Worm (Caenorhabditis elegans) whole organism, L4 larva: Measurements from ENCODE around the gene mmaa-1.

Source experiments
- hif-1 ChIP-seq, 2 experiments: sonication (generic microtip); optimal IDR thresholded peaks; 2 replicates each; lab custom pipeline; 2016 to 2017; ENCODE audit warnings: missing compliant biosample characterization in 2 of 2, missing genetic modification characterization in 2 of 2, missing genetic modification reagents in 2 of 2, missing genotype in 2 of 2, mild to moderate bottlenecking in 1 of 2
- pha-4 ChIP-seq, 2 experiments: fragments of 150-350 bp in 1 of 2; fragments of 200-800 bp in 1 of 2; sonication (Bioruptor generic) in 1 of 2; IDR thresholded peaks in 1 of 2; optimal IDR thresholded peaks in 1 of 2; 2 replicates each; pipeline versions ENCODE4 v1.3.6 to Lab custom; 2014 to 2022; ENCODE audit warnings: missing genetic modification characterization in 2 of 2, missing genetic modification reagents in 2 of 2, missing biosample characterization in 1 of 2, missing compliant biosample characterization in 1 of 2

DNA sequence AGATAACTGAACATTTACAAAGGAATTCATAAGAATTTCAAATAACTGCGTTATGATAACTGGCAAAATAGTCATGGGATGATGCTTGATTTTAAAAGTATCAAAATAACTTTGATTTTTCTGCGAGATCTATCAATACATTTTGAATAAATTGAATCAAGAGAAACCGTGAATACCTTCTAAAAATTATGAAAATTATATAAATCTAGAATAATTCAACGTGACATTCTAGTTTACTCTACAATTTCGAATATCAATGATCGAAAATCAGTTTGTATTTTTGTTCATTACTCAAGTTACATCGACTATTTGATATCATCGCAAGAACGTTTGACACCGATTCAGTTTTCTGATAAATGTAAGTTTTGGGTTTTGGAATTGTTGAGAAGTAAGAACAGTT lies 39.2 kb downstream of the mmaa-1 start, which contains the start of gene acs-6:
- TF ChIP-seq hif-1 (tag; optimal IDR thresholded peaks at IDR 0.05; lab: Kevin White, UChicago) (no peak), pha-4 (GFP tag; IDR thresholded peaks at IDR 0.05; lab: Robert Waterston, UW) (no peak), pha-4 (tag; optimal IDR thresholded peaks at IDR 0.05; lab: Kevin White, UChicago) (no peak)
